Worm (Caenorhabditis elegans): Measurements from ENCODE around the gene F14H3.15.

Gene F14H3.15

ce11 chrV:16060135-16060534 is at the start of gene F14H3.15:
TSS of gene F14H3.15 (minus strand) at chrV:16060235.
- no peak for TF ChIP-seq nfya-1 (tag; optimal IDR thresholded peaks at IDR 0.05; ENCODE audit: borderline replicate concordance, insufficient read depth)
- no peak for TF ChIP-seq Y53G8AR.9 (GFP tag; conservative IDR thresholded peaks at IDR 0.05)
- TF ChIP-seq madf-3 (GFP tag; IDR thresholded peaks at IDR 0.05), result no peak
- TF ChIP-seq snpc-4 (GFP tag; optimal IDR thresholded peaks at IDR 0.05), result no peak
- no peak for TF ChIP-seq snpc-4 (tag; optimal IDR thresholded peaks at IDR 0.05)
- TF ChIP-seq madf-8 (GFP tag; conservative IDR thresholded peaks at IDR 0.05), result no peak
- no peak for TF ChIP-seq ekl-4 (GFP tag; IDR thresholded peaks at IDR 0.05)
- no peak for TF ChIP-seq ceh-58 (GFP tag; IDR thresholded peaks at IDR 0.05)
- no peak for TF ChIP-seq pbrm-1 (GFP tag; IDR thresholded peaks at IDR 0.05)
- no peak for TF ChIP-seq ztf-18 (tag; optimal IDR thresholded peaks at IDR 0.05)
- TF ChIP-seq dpff-1 (tag; optimal IDR thresholded peaks at IDR 0.05), result no peak
- TF ChIP-seq ceh-100 (GFP tag; IDR thresholded peaks at IDR 0.05), result no peak
- no peak for TF ChIP-seq C06A6.2 (GFP tag; conservative IDR thresholded peaks at IDR 0.05)

ce11 chrV:16103594-16103993 is 43.6 kb upstream of the F14H3.15 start, which contains the start of gene argk-1:
TSS of gene argk-1 (plus strand) at chrV:16103894.
- no peak for TF ChIP-seq mes-4 (tag; optimal IDR thresholded peaks at IDR 0.05)
- no peak for TF ChIP-seq snpc-4 (GFP tag; optimal IDR thresholded peaks at IDR 0.05)
- TF ChIP-seq snpc-4 (tag; optimal IDR thresholded peaks at IDR 0.05), result no peak
- TF ChIP-seq let-526 (GFP tag; IDR thresholded peaks at IDR 0.05), result no peak
- no peak for TF ChIP-seq mcd-1 (GFP tag; IDR thresholded peaks at IDR 0.05)
- no peak for TF ChIP-seq lag-1 (GFP tag; IDR thresholded peaks at IDR 0.05)
- no peak for TF ChIP-seq sea-2 (GFP tag; IDR thresholded peaks at IDR 0.05)
- no peak for TF ChIP-seq ceh-100 (GFP tag; IDR thresholded peaks at IDR 0.05)
- no peak for TF ChIP-seq F23B12.7 (tag; optimal IDR thresholded peaks at IDR 0.05; ENCODE audit: insufficient read depth)
- TF ChIP-seq F10E7.11 (tag; optimal IDR thresholded peaks at IDR 0.05), result no peak
- TF ChIP-seq ceh-58 (GFP tag; IDR thresholded peaks at IDR 0.05), result no peak
- no peak for TF ChIP-seq nhr-90 (tag; optimal IDR thresholded peaks at IDR 0.05)

- TF ChIP-seq B0035.1 (tag; optimal IDR thresholded peaks at IDR 0.05) (no peak), attf-5 (GFP tag; optimal IDR thresholded peaks at IDR 0.05) (no peak), nhr-80 (tag; optimal IDR thresholded peaks at IDR 0.05) (peak; percentile 68)
These were observed 40.2 kb upstream of the F14H3.15 start, which contains the start of gene cth-1 for ce11 chrV:16100103-16100730. TSS of gene cth-1 (plus strand) at chrV:16100680.

- no peak for TF ChIP-seq ztf-3 (GFP tag; optimal IDR thresholded peaks at IDR 0.05)
- TF ChIP-seq repo-1 (tag; optimal IDR thresholded peaks at IDR 0.05), result no peak
- TF ChIP-seq ceh-91 (GFP tag; IDR thresholded peaks at IDR 0.05), result no peak
- no peak for TF ChIP-seq snpc-1.1 (tag; optimal IDR thresholded peaks at IDR 0.05; ENCODE audit: insufficient read depth)
- no peak for TF ChIP-seq ceh-79 (tag; optimal IDR thresholded peaks at IDR 0.05)
- no peak for TF ChIP-seq zim-3 (tag; optimal IDR thresholded peaks at IDR 0.05)
- no peak for TF ChIP-seq hmg-1.2 (GFP tag; IDR thresholded peaks at IDR 0.05)
- TF ChIP-seq egrh-3 (GFP tag; IDR thresholded peaks at IDR 0.05), result no peak
- TF ChIP-seq hlh-12 (tag; optimal IDR thresholded peaks at IDR 0.05), result no peak
- TF ChIP-seq ama-1 (optimal IDR thresholded peaks at IDR 0.05), result no peak
- no peak for TF ChIP-seq ama-1 (GFP tag; optimal IDR thresholded peaks at IDR 0.05)
- TF ChIP-seq rcor-1 (GFP tag; IDR thresholded peaks at IDR 0.05), result no peak
- no peak for TF ChIP-seq Y67H2A.10 (GFP tag; conservative IDR thresholded peaks at IDR 0.05)
These were observed 39.4 kb upstream of the F14H3.15 start, which contains the start of gene str-7 for ce11 chrV:16099441-16099840. TSS of gene str-7 (minus strand) at chrV:16099541.
